Worm (Caenorhabditis elegans) whole organism, early embryonic: ENCODE measurements around the gene C43F9.5.

Source experiments
- B0310.2 ChIP-seq: sonication (generic microtip); optimal IDR thresholded peaks from 2 replicates; lab custom pipeline; 2016; ENCODE audit warnings: mild to moderate bottlenecking, missing genetic modification characterization, missing compliant biosample characterization
- F13C5.2 ChIP-seq: sonication (generic microtip); optimal IDR thresholded peaks from 2 replicates; lab custom pipeline; 2017; ENCODE audit warnings: mild to moderate bottlenecking, missing genetic modification characterization, inconsistent platforms, missing compliant biosample characterization
- aly-1 ChIP-seq: sonication (generic microtip); optimal IDR thresholded peaks from 2 replicates; lab custom pipeline; 2016; ENCODE audit warnings: missing genetic modification characterization, missing compliant biosample characterization
- ama-1 ChIP-seq: fragments of 150-350 bp; optimal IDR thresholded peaks from 2 replicates; lab custom pipeline; 2014
- ceh-13 ChIP-seq: fragments of 200-800 bp; sonication (Bioruptor generic); optimal IDR thresholded peaks from 2 replicates; lab custom pipeline; 2018; ENCODE audit warnings: mild to moderate bottlenecking, missing genetic modification characterization, missing compliant biosample characterization
- ceh-36 ChIP-seq: sonication (generic microtip); optimal IDR thresholded peaks from 2 replicates; lab custom pipeline; 2016; ENCODE audit warnings: missing genetic modification characterization, inconsistent platforms, missing compliant biosample characterization
- ets-7 ChIP-seq: sonication (generic microtip); optimal IDR thresholded peaks from 2 replicates; lab custom pipeline; 2016; ENCODE audit warnings: missing genotype, missing genetic modification characterization, missing compliant biosample characterization
- flt-1 ChIP-seq: fragments of 200-800 bp; sonication (Bioruptor generic); IDR thresholded peaks from 2 replicates; pipeline ENCODE4 v1.3.6; 2022; ENCODE audit warnings: missing genetic modification characterization, missing compliant biosample characterization
- hmbx-1 ChIP-seq: sonication (generic microtip); optimal IDR thresholded peaks from 2 replicates; lab custom pipeline; 2016; ENCODE audit warnings: mild to moderate bottlenecking, missing genetic modification characterization, missing compliant biosample characterization
- hmg-4 ChIP-seq: fragments of 200-800 bp; sonication (Bioruptor generic); optimal IDR thresholded peaks from 2 replicates; lab custom pipeline; 2018; ENCODE audit warnings: mild to moderate bottlenecking, missing genetic modification characterization, missing compliant biosample characterization
- hnd-1 ChIP-seq: sonication (generic microtip); optimal IDR thresholded peaks from 2 replicates; lab custom pipeline; 2016; ENCODE audit warnings: missing genetic modification characterization, missing compliant biosample characterization
- pes-1 ChIP-seq: fragments of 200-800 bp; sonication (Bioruptor generic); IDR thresholded peaks from 2 replicates; pipeline ENCODE4 v1.3.6; 2022; ENCODE audit warnings: missing genetic modification reagents, missing genetic modification characterization, missing compliant biosample characterization
- scrt-1 ChIP-seq: fragments of 200-800 bp; sonication (Bioruptor generic); IDR thresholded peaks from 2 replicates; pipeline ENCODE4 v1.3.6; 2022; ENCODE audit warnings: missing genetic modification characterization, missing compliant biosample characterization
- sea-1 ChIP-seq: fragments of 200-800 bp; sonication (Bioruptor generic); conservative IDR thresholded peaks from 2 replicates; pipeline ENCODE4 v1.3.6; 2022; ENCODE audit warnings: missing genetic modification characterization, missing compliant biosample characterization
- tbx-11 ChIP-seq: fragments of 200-800 bp; sonication (Bioruptor generic); IDR thresholded peaks from 2 replicates; pipeline ENCODE4 v1.3.6; 2022; ENCODE audit warnings: missing genetic modification characterization, missing compliant biosample characterization
- tbx-37 ChIP-seq: fragments of 200-800 bp; sonication (Bioruptor generic); conservative IDR thresholded peaks from 2 replicates; pipeline ENCODE4 v1.3.6; 2022; ENCODE audit warnings: missing genetic modification reagents, missing genetic modification characterization, missing compliant biosample characterization
- tra-4 ChIP-seq: sonication (generic microtip); optimal IDR thresholded peaks from 2 replicates; lab custom pipeline; 2017; ENCODE audit warnings: missing genetic modification characterization, missing compliant biosample characterization

Gene C43F9.5

DNA sequence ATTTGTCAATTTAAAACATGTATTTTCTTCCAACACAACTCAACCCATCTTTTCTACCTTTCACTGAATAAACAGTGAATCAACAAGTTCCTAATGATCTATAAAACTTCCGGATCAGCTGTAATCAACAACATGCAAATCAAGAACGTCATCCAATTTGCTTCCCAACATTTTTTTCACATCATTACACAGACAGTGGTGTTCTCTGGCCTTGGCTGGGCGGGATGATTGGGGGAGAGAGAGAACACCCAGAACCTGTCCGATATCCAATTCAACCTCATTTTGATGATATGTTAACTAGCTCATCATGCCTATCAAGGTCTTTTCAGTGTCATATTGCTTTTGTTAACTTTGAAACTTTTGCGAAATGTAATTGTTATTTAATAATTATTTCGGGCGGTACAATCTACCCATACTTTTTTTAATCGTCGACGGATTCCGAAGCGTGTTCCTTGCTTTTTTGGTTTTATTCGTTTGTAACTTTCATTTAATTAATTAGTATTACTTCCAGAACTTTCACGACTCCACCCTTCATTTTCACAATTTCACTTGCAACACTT is 24.4 kb upstream of the C43F9.5 start, which contains the start of gene ptr-14:
Gene ptr-14, plus strand, starts transcription at position 510 of the 560 bp plus-strand sequence.
- TF ChIP-seq hmbx-1, result no peak
- no peak for TF ChIP-seq hnd-1 (tag; lab: Kevin White, UChicago)
- no peak for TF ChIP-seq ets-7 (tag; lab: Kevin White, UChicago)
- no peak for TF ChIP-seq tra-4 (tag; lab: Kevin White, UChicago)
- no peak for TF ChIP-seq pes-1
- no peak for TF ChIP-seq aly-1 (tag; lab: Kevin White, UChicago)
- no peak for TF ChIP-seq tbx-11
- no peak for TF ChIP-seq ama-1
- TF ChIP-seq scrt-1 (GFP tag; lab: Robert Waterston, UW), result no peak
- TF ChIP-seq hmg-4 (GFP tag; lab: Kevin White, UChicago), result no peak
- TF ChIP-seq tbx-37, result no peak
- no peak for TF ChIP-seq ceh-36
- no peak for TF ChIP-seq F13C5.2 (tag; lab: Kevin White, UChicago)
- TF ChIP-seq sea-1 (GFP tag; lab: Robert Waterston, UW), result no peak
- TF ChIP-seq B0310.2 (tag; lab: Kevin White, UChicago), result no peak
- TF ChIP-seq ceh-13, result no peak
- no peak for TF ChIP-seq flt-1 (GFP tag; lab: Robert Waterston, UW)

DNA sequence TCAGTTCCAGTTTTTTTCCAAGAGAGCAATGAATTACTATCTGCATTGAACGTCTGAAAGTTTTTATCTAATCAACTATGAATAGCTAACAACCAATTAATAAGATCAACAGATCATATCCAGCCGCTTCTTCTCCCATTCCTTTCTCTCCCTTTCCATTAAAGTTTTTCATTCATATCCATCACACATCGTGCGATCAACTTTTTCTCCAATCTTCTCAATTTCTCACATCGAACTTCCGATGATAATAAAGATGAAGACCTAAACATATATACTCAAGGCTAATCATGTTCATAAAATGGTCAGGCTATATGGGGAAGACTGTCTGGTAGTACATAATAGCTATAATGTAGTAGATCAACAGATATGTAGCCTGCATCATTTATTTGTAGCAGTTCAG is 21.7 kb upstream of the C43F9.5 start:
- TF ChIP-seq scrt-1 (GFP tag; lab: Robert Waterston, UW) (no peak), hmg-4 (GFP tag; lab: Kevin White, UChicago) (no peak), tra-4 (tag; lab: Kevin White, UChicago) (no peak), ets-7 (tag; lab: Kevin White, UChicago) (no peak), B0310.2 (tag; lab: Kevin White, UChicago) (no peak), flt-1 (GFP tag; lab: Robert Waterston, UW) (no peak), aly-1 (tag; lab: Kevin White, UChicago) (no peak), F13C5.2 (tag; lab: Kevin White, UChicago) (no peak), ama-1 (no peak), tbx-11 (no peak), ceh-13 (no peak), pes-1 (no peak)

DNA sequence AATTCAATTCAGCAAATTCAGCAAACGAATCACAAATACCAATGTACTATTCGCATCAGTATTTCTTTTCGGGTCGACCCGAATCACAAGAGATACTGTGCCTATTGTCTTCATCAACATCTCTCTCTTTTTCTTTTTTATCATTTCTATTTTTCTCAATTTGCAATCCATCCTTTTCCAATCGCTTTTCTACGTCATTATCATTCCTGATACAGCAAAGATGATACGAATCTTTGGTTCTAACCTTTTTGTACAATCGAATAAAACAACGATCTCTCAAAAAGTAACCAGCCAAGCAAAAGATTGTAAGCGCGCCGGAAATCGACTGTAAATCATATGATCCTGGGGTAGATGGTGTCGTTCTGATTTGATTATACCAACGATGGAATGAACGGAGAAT is 19.4 kb upstream of the C43F9.5 start:
- TF ChIP-seq tbx-11, result no peak
- no peak for TF ChIP-seq scrt-1 (GFP tag; lab: Robert Waterston, UW)
- no peak for TF ChIP-seq sea-1 (GFP tag; lab: Robert Waterston, UW)
- no peak for TF ChIP-seq hnd-1 (tag; lab: Kevin White, UChicago)
- TF ChIP-seq flt-1 (GFP tag; lab: Robert Waterston, UW), result no peak
- no peak for TF ChIP-seq hmg-4 (GFP tag; lab: Kevin White, UChicago)
- TF ChIP-seq hmbx-1, result no peak
- TF ChIP-seq ceh-36, result no peak
- TF ChIP-seq pes-1, result no peak
- TF ChIP-seq aly-1 (tag; lab: Kevin White, UChicago), result no peak
- no peak for TF ChIP-seq tbx-37
- no peak for TF ChIP-seq B0310.2 (tag; lab: Kevin White, UChicago)
- no peak for TF ChIP-seq ets-7 (tag; lab: Kevin White, UChicago)
- no peak for TF ChIP-seq F13C5.2 (tag; lab: Kevin White, UChicago)
- TF ChIP-seq ceh-13, result no peak
- TF ChIP-seq tra-4 (tag; lab: Kevin White, UChicago), result no peak
- no peak for TF ChIP-seq ama-1

DNA sequence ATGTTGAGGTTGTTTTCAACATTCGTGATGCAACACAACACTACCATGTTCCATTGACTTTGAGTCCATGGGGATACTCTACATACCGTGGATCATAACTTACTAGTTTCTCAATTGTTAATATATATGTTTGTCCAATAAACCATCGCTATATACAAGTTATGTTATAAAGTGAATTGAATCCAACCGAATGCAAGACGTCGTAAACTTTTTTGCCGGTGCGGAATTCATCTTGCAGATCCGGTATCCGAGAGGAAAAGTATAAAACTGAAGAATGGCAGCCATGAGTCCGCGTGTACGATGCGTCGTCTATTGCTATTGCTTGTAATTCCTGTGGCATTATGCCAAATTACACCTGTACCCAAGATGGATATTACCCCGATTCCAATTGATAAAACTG is 17.7 kb upstream of the C43F9.5 start, which contains the start of gene R09H10.6:
Gene R09H10.6, plus strand, starts transcription at position 301 of the 400 bp plus-strand sequence.
- no peak for TF ChIP-seq ceh-13
- TF ChIP-seq F13C5.2 (tag; lab: Kevin White, UChicago), result no peak
- no peak for TF ChIP-seq hnd-1 (tag; lab: Kevin White, UChicago)
- TF ChIP-seq sea-1 (GFP tag; lab: Robert Waterston, UW), result no peak
- no peak for TF ChIP-seq tbx-11
- no peak for TF ChIP-seq ceh-36
- TF ChIP-seq scrt-1 (GFP tag; lab: Robert Waterston, UW), result no peak
- TF ChIP-seq tra-4 (tag; lab: Kevin White, UChicago), result no peak
- TF ChIP-seq ama-1, result no peak

DNA sequence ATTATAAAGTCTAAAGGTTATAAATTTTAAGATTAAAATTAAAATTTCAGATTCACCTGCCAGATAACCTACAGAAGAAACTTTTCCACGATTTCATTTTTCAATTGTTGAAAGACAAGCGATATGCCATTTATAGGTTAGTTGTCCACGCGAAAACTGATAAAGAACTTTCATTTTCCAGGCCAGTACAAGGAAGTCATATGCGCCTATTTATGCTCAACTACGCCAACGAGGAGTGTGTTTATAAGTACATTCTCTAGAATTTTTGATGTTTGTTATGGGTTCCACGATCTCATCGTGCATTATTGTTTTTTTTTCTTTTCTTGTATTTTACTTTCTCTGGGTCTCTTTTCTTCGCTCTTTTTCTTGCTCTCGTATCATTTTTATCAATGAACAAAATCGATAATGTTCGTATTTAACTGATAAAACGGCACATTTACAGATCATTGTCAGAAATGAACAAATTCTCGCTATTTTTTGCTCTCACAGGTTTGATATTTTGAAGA is 16.1 kb upstream of the C43F9.5 start, which contains the start of gene R09H10.3:
Gene R09H10.3, plus strand, starts transcription at position 456 of the 506 bp plus-strand sequence.
- TF ChIP-seq tbx-37 (no peak), pes-1 (no peak), tbx-11 (no peak), B0310.2 (tag; lab: Kevin White, UChicago) (no peak), tra-4 (tag; lab: Kevin White, UChicago) (no peak), ceh-36 (no peak), scrt-1 (GFP tag; lab: Robert Waterston, UW) (no peak), sea-1 (GFP tag; lab: Robert Waterston, UW) (no peak), hnd-1 (tag; lab: Kevin White, UChicago) (no peak), ceh-13 (no peak), ama-1 (no peak), aly-1 (tag; lab: Kevin White, UChicago) (no peak), F13C5.2 (tag; lab: Kevin White, UChicago) (no peak), flt-1 (GFP tag; lab: Robert Waterston, UW) (no peak), hmbx-1 (no peak), ets-7 (tag; lab: Kevin White, UChicago) (no peak)

DNA sequence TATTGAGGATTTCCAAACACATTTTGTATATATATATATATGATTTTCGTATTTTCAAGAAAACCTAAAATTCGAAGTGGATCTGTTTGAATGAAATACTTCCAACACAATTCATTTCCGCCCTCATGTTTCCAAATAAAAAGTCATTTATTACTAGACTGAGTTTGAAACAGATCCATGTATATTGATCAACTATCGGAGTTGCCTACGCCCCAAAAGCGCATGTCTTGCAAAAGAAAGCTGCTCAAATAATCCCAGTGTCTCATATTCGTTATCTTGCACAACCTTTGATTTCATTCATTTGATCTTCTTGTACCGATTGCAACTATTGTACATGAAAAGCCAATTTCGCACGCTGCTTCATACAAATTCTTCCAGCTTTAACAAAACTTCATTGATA is 12.1 kb upstream of the C43F9.5 start, which contains the start of gene R09H10.2:
Gene R09H10.2, plus strand, starts transcription at position 301 of the 400 bp plus-strand sequence.
- no peak for TF ChIP-seq pes-1
- TF ChIP-seq tbx-11, result no peak
- TF ChIP-seq flt-1 (GFP tag; lab: Robert Waterston, UW), result no peak
- TF ChIP-seq ets-7 (tag; lab: Kevin White, UChicago), result no peak
- no peak for TF ChIP-seq ceh-13
- TF ChIP-seq tbx-37, result no peak
- no peak for TF ChIP-seq F13C5.2 (tag; lab: Kevin White, UChicago)
- TF ChIP-seq sea-1 (GFP tag; lab: Robert Waterston, UW), result no peak
- TF ChIP-seq scrt-1 (GFP tag; lab: Robert Waterston, UW), result no peak
- no peak for TF ChIP-seq tra-4 (tag; lab: Kevin White, UChicago)
- no peak for TF ChIP-seq hmg-4 (GFP tag; lab: Kevin White, UChicago)
- TF ChIP-seq hmbx-1, result no peak
- no peak for TF ChIP-seq ceh-36
- TF ChIP-seq ama-1, result no peak
- no peak for TF ChIP-seq aly-1 (tag; lab: Kevin White, UChicago)
- no peak for TF ChIP-seq hnd-1 (tag; lab: Kevin White, UChicago)
- TF ChIP-seq B0310.2 (tag; lab: Kevin White, UChicago), result no peak
